Worm (Caenorhabditis elegans) whole organism, L4 larva: ENCODE results near the gene T28C6.8.

Source experiments
- D1046.2 ChIP-seq: fragments of 200-800 bp; sonication (Bioruptor generic); IDR thresholded peaks from 2 replicates; pipeline ENCODE4 v1.3.6; 2022; ENCODE audit warnings: missing genetic modification characterization, missing compliant biosample characterization
- F26F4.8 ChIP-seq: fragments of 200-800 bp; sonication (Bioruptor generic); conservative IDR thresholded peaks from 2 replicates; pipeline ENCODE4 v1.3.6; 2022; ENCODE audit warnings: missing genetic modification characterization, missing compliant biosample characterization
- F44E2.7 ChIP-seq: fragments of 200-800 bp; sonication (Bioruptor generic); IDR thresholded peaks from 2 replicates; pipeline ENCODE4 v2.1.2; 2022; ENCODE audit warnings: missing genetic modification characterization, missing compliant biosample characterization
- R02D3.7 ChIP-seq: fragments of 150-350 bp; sonication (generic microtip); optimal IDR thresholded peaks from 3 replicates; lab custom pipeline; 2014; ENCODE audit warnings: missing biosample characterization, missing genetic modification characterization
- T20F7.1 ChIP-seq: fragments of 200-800 bp; sonication (Bioruptor generic); optimal IDR thresholded peaks from 2 replicates; lab custom pipeline; 2018; ENCODE audit warnings: mild to moderate bottlenecking, missing genetic modification characterization, missing compliant biosample characterization
- T26A8.4 ChIP-seq: fragments of 200-800 bp; sonication (Bioruptor generic); IDR thresholded peaks from 2 replicates; pipeline ENCODE4 v1.3.6; 2022; ENCODE audit warnings: missing genetic modification characterization, missing compliant biosample characterization
- aha-1 ChIP-seq: fragments of 150-350 bp; peaks from one replicate; lab custom pipeline; 2014; ENCODE audit warnings: missing biosample characterization, missing genetic modification characterization
- arid-1 ChIP-seq: fragments of 200-800 bp; sonication (Bioruptor generic); conservative IDR thresholded peaks from 2 replicates; pipeline ENCODE4 v1.3.6; 2022; ENCODE audit warnings: missing genetic modification reagents, missing genetic modification characterization, missing compliant biosample characterization
- ceh-44 ChIP-seq: fragments of 200-800 bp; sonication (Bioruptor generic); IDR thresholded peaks from 2 replicates; pipeline ENCODE4 v1.3.6; 2022; ENCODE audit warnings: missing genetic modification reagents, missing genetic modification characterization, missing compliant biosample characterization
- ceh-62 ChIP-seq: sonication (generic microtip); optimal IDR thresholded peaks from 2 replicates; lab custom pipeline; 2017; ENCODE audit warnings: missing biosample characterization, missing genetic modification characterization
- ceh-82 ChIP-seq: sonication (generic microtip); optimal IDR thresholded peaks from 2 replicates; lab custom pipeline; 2017; ENCODE audit warnings: missing biosample characterization, missing genetic modification characterization
- ces-1 ChIP-seq: fragments of 150-350 bp; sonication (generic microtip); optimal IDR thresholded peaks from 4 replicates; lab custom pipeline; 2014; ENCODE audit warnings: missing biosample characterization, missing genetic modification reagents, missing genetic modification characterization
- cey-2 ChIP-seq: sonication (generic microtip); optimal IDR thresholded peaks from 3 replicates; lab custom pipeline; 2017; ENCODE audit warnings: missing genetic modification characterization, mild to moderate bottlenecking, missing compliant biosample characterization, antibody characterized with exemption, borderline replicate concordance; ENCODE audit not compliant: insufficient read depth
- daf-12 ChIP-seq: fragments of 150-350 bp; optimal IDR thresholded peaks from 2 replicates; lab custom pipeline; 2014; ENCODE audit warnings: missing biosample characterization, missing genetic modification reagents, missing genetic modification characterization
- daf-19 ChIP-seq: fragments of 200-800 bp; sonication (Bioruptor generic); conservative IDR thresholded peaks from 2 replicates; pipeline ENCODE4 v1.3.6; 2022; ENCODE audit warnings: missing genetic modification characterization, missing compliant biosample characterization
- daf-8 ChIP-seq: fragments of 200-800 bp; sonication (Bioruptor generic); IDR thresholded peaks from 2 replicates; pipeline ENCODE4 v1.3.6; 2022; ENCODE audit warnings: missing genetic modification characterization, missing compliant biosample characterization
- dmd-8 ChIP-seq: fragments of 200-800 bp; sonication (Bioruptor generic); IDR thresholded peaks from 2 replicates; pipeline ENCODE4 v1.3.6; 2022; ENCODE audit warnings: missing genetic modification characterization, missing compliant biosample characterization
- hlh-30 ChIP-seq: sonication (generic microtip); optimal IDR thresholded peaks from 2 replicates; lab custom pipeline; 2017; ENCODE audit warnings: antibody characterized with exemption, mild to moderate bottlenecking, missing genetic modification characterization, missing compliant biosample characterization; ENCODE audit not compliant: insufficient read depth
- hmg-1.1 ChIP-seq: fragments of 200-800 bp; sonication (Bioruptor generic); IDR thresholded peaks from 2 replicates; pipeline ENCODE4 v1.3.6; 2022; ENCODE audit warnings: missing genetic modification reagents, missing genetic modification characterization, missing compliant biosample characterization
- lim-7 ChIP-seq: fragments of 200-800 bp; sonication (Bioruptor generic); IDR thresholded peaks from 2 replicates; pipeline ENCODE4 v1.3.6; 2022; ENCODE audit warnings: missing genetic modification characterization, missing compliant biosample characterization
- lir-3 ChIP-seq: sonication (generic microtip); optimal IDR thresholded peaks from 2 replicates; lab custom pipeline; 2016; ENCODE audit warnings: mild to moderate bottlenecking, missing genetic modification characterization, missing compliant biosample characterization
- madf-5 ChIP-seq, 2 experiments: fragments of 200-800 bp; sonication (Bioruptor generic); IDR thresholded peaks; 2 replicates each; pipeline ENCODE4 v1.3.6; 2022; ENCODE audit warnings: missing compliant biosample characterization in 2 of 2, missing genetic modification characterization in 2 of 2
- madf-9 ChIP-seq: fragments of 200-800 bp; sonication (Bioruptor generic); conservative IDR thresholded peaks from 2 replicates; pipeline ENCODE4 v1.3.6; 2022; ENCODE audit warnings: missing genetic modification reagents, missing genetic modification characterization, missing compliant biosample characterization
- mdt-29 ChIP-seq: fragments of 200-800 bp; sonication (Bioruptor generic); IDR thresholded peaks from 2 replicates; pipeline ENCODE4 v1.3.6; 2022; ENCODE audit warnings: missing genetic modification reagents, missing genetic modification characterization, missing compliant biosample characterization
- mep-1 ChIP-seq: fragments of 150-350 bp; sonication (generic microtip); optimal IDR thresholded peaks from 3 replicates; lab custom pipeline; 2014; ENCODE audit warnings: missing biosample characterization, missing genetic modification characterization
- mes-2 ChIP-seq: sonication (generic microtip); optimal IDR thresholded peaks from 2 replicates; lab custom pipeline; 2016; ENCODE audit warnings: missing genotype, mild to moderate bottlenecking, missing genetic modification characterization, missing compliant biosample characterization; ENCODE audit not compliant: poor library complexity, severe bottlenecking
- mxl-3 ChIP-seq: fragments of 200-800 bp; sonication (Bioruptor generic); optimal IDR thresholded peaks from 2 replicates; lab custom pipeline; 2018; ENCODE audit warnings: mild to moderate bottlenecking, missing genetic modification characterization, missing compliant biosample characterization
- nhr-25 ChIP-seq: sonication (generic microtip); optimal IDR thresholded peaks from 2 replicates; lab custom pipeline; 2017; ENCODE audit warnings: missing genetic modification characterization, mild to moderate bottlenecking, missing compliant biosample characterization, antibody characterized with exemption, moderate library complexity, borderline replicate concordance; ENCODE audit not compliant: insufficient read depth
- nhr-41 ChIP-seq: fragments of 200-800 bp; sonication (Bioruptor generic); IDR thresholded peaks from 2 replicates; pipeline ENCODE4 v1.3.6; 2022; ENCODE audit warnings: missing genetic modification reagents, missing genetic modification characterization, missing compliant biosample characterization
- nhr-6 ChIP-seq: fragments of 150-350 bp; optimal IDR thresholded peaks from 2 replicates; lab custom pipeline; 2014; ENCODE audit warnings: missing biosample characterization, missing genetic modification characterization
- set-16 ChIP-seq: fragments of 200-800 bp; sonication (Bioruptor generic); IDR thresholded peaks from 2 replicates; pipeline ENCODE4 v1.3.6; 2022; ENCODE audit warnings: missing genetic modification reagents, missing genetic modification characterization, missing compliant biosample characterization
- skn-1 ChIP-seq: fragments of 150-350 bp; optimal IDR thresholded peaks from 2 replicates; lab custom pipeline; 2014; ENCODE audit warnings: missing biosample characterization, missing genetic modification characterization
- spr-3 ChIP-seq: fragments of 200-800 bp; sonication (Bioruptor generic); optimal IDR thresholded peaks from 2 replicates; lab custom pipeline; 2018; ENCODE audit warnings: mild to moderate bottlenecking, missing genetic modification characterization, missing compliant biosample characterization
- unc-130 ChIP-seq: sonication (generic microtip); optimal IDR thresholded peaks from 2 replicates; lab custom pipeline; 2016; ENCODE audit warnings: missing genetic modification reagents, missing genetic modification characterization, missing compliant biosample characterization
- vab-7 ChIP-seq: fragments of 200-800 bp; sonication (Bioruptor generic); IDR thresholded peaks from 2 replicates; pipeline ENCODE4 v1.3.6; 2022; ENCODE audit warnings: missing genetic modification reagents, missing genetic modification characterization, missing compliant biosample characterization
- zag-1 ChIP-seq: fragments of 150-350 bp; optimal IDR thresholded peaks from 2 replicates; lab custom pipeline; 2014; ENCODE audit warnings: missing biosample characterization, missing genetic modification characterization
- zfp-3 ChIP-seq: fragments of 200-800 bp; sonication (Bioruptor generic); conservative IDR thresholded peaks from 2 replicates; pipeline ENCODE4 v1.3.6; 2022; ENCODE audit warnings: missing genetic modification reagents, missing genetic modification characterization, missing compliant biosample characterization

The T28C6.8 gene

DNA sequence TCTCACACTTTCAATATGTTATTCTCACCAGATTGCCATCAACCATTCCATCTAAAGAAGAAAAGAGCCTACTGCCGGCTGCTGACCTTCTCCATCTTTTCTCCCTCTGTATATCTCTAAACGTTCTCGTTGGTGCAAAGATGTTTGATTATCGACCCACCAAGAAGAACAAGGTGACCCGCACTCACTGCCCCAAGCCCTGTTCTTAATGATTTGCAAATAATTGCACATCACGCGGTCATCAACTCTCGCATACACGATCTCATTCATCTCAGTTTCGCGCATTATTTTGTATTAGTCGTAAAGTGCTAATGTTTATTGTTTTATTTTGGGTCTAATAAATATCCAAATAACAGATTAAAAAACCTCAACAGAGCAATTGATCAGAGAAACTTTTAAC is 11.1 kb downstream of the T28C6.8 start:
- TF ChIP-seq lim-7 (GFP tag; lab: Robert Waterston, UW) (no peak), ceh-44 (GFP tag; lab: Robert Waterston, UW) (no peak), spr-3 (GFP tag; lab: Kevin White, UChicago) (no peak), unc-130 (GFP tag; lab: Kevin White, UChicago) (no peak), hmg-1.1 (GFP tag; lab: Robert Waterston, UW) (no peak), vab-7 (no peak), ceh-82 (tag; lab: Kevin White, UChicago) (no peak), mxl-3 (GFP tag; lab: Kevin White, UChicago) (no peak), skn-1 (tag; lab: Kevin White, UChicago) (no peak), daf-8 (GFP tag; lab: Robert Waterston, UW) (no peak), ces-1 (GFP tag; lab: Kevin White, UChicago) (no peak), R02D3.7 (tag; lab: Kevin White, UChicago) (no peak), mes-2 (tag; lab: Kevin White, UChicago) (no peak), zag-1 (no peak), madf-9 (GFP tag; lab: Robert Waterston, UW) (no peak), daf-19 (no peak)

DNA sequence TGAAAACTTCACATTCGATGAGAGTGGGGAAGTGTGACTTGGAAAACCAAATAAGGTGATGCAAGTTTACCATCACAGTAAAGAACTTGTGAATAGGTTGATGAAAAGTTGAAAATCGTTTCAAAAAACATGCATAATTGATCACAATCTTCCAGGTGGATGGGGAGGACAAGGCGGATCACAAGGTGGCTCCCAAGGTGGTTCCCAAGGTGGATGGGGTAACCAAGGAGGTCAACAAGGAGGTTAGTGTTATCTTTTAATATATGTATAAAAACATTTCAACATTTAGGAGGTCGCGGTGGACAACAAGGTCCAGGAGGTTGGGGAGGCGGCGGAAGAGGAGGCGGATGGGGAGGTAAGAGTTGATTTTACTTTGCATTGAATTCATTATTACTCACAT is 12.9 kb downstream of the T28C6.8 start, which contains the start of gene T28C6.10:
Gene T28C6.10 (plus strand): TSS at position 301 of the 400 bp plus-strand sequence.
- TF ChIP-seq madf-5 (GFP tag; IDR thresholded peaks at IDR 0.05; lab: Robert Waterston, UW) (no peak), zfp-3 (GFP tag; lab: Robert Waterston, UW) (no peak)

DNA sequence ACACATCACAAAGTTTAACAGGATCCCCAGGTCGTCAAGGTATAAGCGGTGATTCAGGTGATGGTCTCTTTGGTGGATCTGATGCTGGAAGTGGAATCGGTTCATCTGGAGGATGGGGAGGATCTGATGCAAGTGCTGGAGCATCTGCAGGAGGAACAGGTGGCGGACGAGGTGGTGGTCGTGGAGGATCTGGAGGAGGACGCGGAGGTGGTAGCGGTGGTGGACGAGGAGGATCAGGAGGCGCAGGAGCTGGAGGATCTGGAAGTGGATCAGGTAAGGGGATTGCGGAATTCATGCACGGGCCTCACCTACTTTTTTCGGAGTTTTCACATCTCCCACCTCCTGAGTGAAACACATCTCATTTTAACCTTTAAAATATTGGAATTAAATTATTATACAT is 13.9 kb downstream of the T28C6.8 start:
- TF ChIP-seq hlh-30 (tag; lab: Kevin White, UChicago): no peak
- TF ChIP-seq lir-3 (tag; lab: Kevin White, UChicago): no peak
- no peak for TF ChIP-seq arid-1
- TF ChIP-seq T26A8.4 (GFP tag; lab: Robert Waterston, UW): no peak
- TF ChIP-seq nhr-25: no peak
- no peak for TF ChIP-seq aha-1 (tag; lab: Kevin White, UChicago)
- TF ChIP-seq mep-1 (tag; lab: Kevin White, UChicago): no peak
- no peak for TF ChIP-seq D1046.2 (GFP tag; lab: Robert Waterston, UW)
- 0 out of 2 replicates have a peak, but pooled peaks have one; percentile 7 for TF ChIP-seq dmd-8 (GFP tag; lab: Robert Waterston, UW)
- no peak for TF ChIP-seq vab-7
- peak; percentile 93; the same call in 1 of the 2 replicates for TF ChIP-seq set-16 (GFP tag; lab: Robert Waterston, UW)
- TF ChIP-seq daf-12: no peak
- TF ChIP-seq ceh-62 (tag; lab: Kevin White, UChicago): no peak
- no peak for TF ChIP-seq F44E2.7 (GFP tag; lab: Robert Waterston, UW)
- TF ChIP-seq, all 104 proteins: peak for 2

DNA sequence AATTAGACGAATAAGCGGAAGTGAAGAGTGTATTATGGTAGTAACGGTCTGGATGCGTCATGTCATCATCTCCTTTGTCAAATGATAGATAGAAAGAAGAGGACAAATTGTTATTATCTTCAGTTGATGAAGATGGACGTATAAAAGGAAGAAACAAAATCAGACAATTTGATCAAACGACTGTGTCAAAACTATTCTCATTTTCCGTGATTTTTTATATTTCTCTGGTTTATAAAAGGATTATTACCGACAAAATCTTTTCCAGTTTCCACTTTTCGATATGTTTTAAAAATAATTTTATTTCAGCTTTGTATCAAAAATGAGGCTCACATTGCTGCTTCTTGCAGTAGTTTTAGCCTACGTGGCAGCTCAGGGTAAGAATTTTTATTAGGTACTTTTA is 14.5 kb downstream of the T28C6.8 start, which contains the start of gene grsp-2:
Gene grsp-2 (plus strand): TSS at position 301 of the 400 bp plus-strand sequence.
- TF ChIP-seq nhr-41: no peak
- TF ChIP-seq mdt-29 (GFP tag; lab: Robert Waterston, UW): no peak
- TF ChIP-seq nhr-6: no peak
- no peak for TF ChIP-seq ceh-62 (tag; lab: Kevin White, UChicago)
- no peak for TF ChIP-seq lim-7 (GFP tag; lab: Robert Waterston, UW)
- no peak for TF ChIP-seq F26F4.8 (GFP tag; lab: Robert Waterston, UW)
- TF ChIP-seq T20F7.1: no peak
- TF ChIP-seq D1046.2 (GFP tag; lab: Robert Waterston, UW): no peak
- no peak for TF ChIP-seq cey-2 (tag; lab: Kevin White, UChicago)
